Worm (Caenorhabditis elegans): ENCODE measurements around the gene col-170.

The col-170 gene

ce11 chrX:6357772-6358171, 26.3 kb downstream of the col-170 start, which contains the start of gene C03B1.10:
Gene C03B1.10, minus strand, starts transcription at chrX:6357872.
- TF ChIP-seq sdc-2 (tag; optimal IDR thresholded peaks at IDR 0.05) (no peak), madf-2 (tag; optimal IDR thresholded peaks at IDR 0.05) (no peak), ceh-14 (tag; optimal IDR thresholded peaks at IDR 0.05) (no peak), Y22D7AL.16 (tag; optimal IDR thresholded peaks at IDR 0.05) (no peak), pax-1 (tag; optimal IDR thresholded peaks at IDR 0.05) (no peak)

DNA sequence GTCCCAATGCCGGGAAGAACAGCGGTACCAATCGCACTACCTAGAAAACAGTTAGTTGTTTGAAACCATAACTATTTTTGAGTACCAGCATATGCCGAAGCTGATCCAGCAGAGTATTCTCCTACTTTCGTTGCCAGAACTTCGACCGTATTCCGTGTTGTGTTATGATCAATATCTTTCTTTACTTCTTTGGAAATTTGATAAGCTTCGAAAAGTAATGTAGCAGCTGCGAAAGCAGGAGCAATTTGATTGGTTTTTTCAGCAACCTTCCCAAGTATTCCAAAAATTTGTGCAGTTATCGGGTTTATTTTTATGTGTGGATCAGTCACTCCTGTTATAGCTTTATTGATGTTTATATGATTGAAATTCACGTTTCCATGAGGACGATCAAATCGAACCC, 28.6 kb downstream of the col-170 start:
- TF ChIP-seq npax-4 (tag; optimal IDR thresholded peaks at IDR 0.05) = no peak
- TF ChIP-seq ceh-6 (GFP tag; optimal IDR thresholded peaks at IDR 0.05) = no peak
- no peak for TF ChIP-seq F13H6.1 (tag; optimal IDR thresholded peaks at IDR 0.05)
- TF ChIP-seq pros-1 (tag; optimal IDR thresholded peaks at IDR 0.05) = no peak
- TF ChIP-seq tbx-2 (tag; optimal IDR thresholded peaks at IDR 0.05) = no peak

- TF ChIP-seq mec-3 (tag; optimal IDR thresholded peaks at IDR 0.05; ENCODE audit: borderline replicate concordance) (no peak), npax-4 (tag; optimal IDR thresholded peaks at IDR 0.05) (no peak), pag-3 (tag; optimal IDR thresholded peaks at IDR 0.05; ENCODE audit: borderline replicate concordance) (no peak), ceh-14 (tag; optimal IDR thresholded peaks at IDR 0.05) (no peak), pqm-1 (tag; optimal IDR thresholded peaks at IDR 0.05) (no peak), sdc-2 (tag; optimal IDR thresholded peaks at IDR 0.05) (no peak), ceh-34 (tag; optimal IDR thresholded peaks at IDR 0.05) (no peak), unc-3 (GFP tag; conservative IDR thresholded peaks at IDR 0.05) (no peak), unc-3 (tag; optimal IDR thresholded peaks at IDR 0.05) (no peak), ceh-2 (tag; optimal IDR thresholded peaks at IDR 0.05) (no peak), C08G9.2 (tag; optimal IDR thresholded peaks at IDR 0.05) (no peak), odd-2 (tag; optimal IDR thresholded peaks at IDR 0.05) (no peak), nfya-1 (tag; optimal IDR thresholded peaks at IDR 0.05) (no peak), pax-1 (tag; optimal IDR thresholded peaks at IDR 0.05) (no peak)
Observed at ce11 chrX:6360658-6361057, 29.1 kb downstream of the col-170 start, which contains the start of gene C03B1.14. Gene C03B1.14, minus strand, starts transcription at chrX:6360758.

ce11 chrX:6364196-6364595, 32.7 kb downstream of the col-170 start, which contains the start of gene C03B1.4:
Gene C03B1.4, plus strand, starts transcription at chrX:6364496.
- TF ChIP-seq madf-2 (tag; optimal IDR thresholded peaks at IDR 0.05) = no peak
- no peak for TF ChIP-seq tbx-2 (tag; optimal IDR thresholded peaks at IDR 0.05)
- no peak for TF ChIP-seq sox-4 (tag; optimal IDR thresholded peaks at IDR 0.05)
- TF ChIP-seq pros-1 (tag; optimal IDR thresholded peaks at IDR 0.05) = no peak
- no peak for TF ChIP-seq rnt-1 (tag; optimal IDR thresholded peaks at IDR 0.05)
- TF ChIP-seq ets-4 (tag; optimal IDR thresholded peaks at IDR 0.05) = no peak
- TF ChIP-seq sox-2 (GFP tag; IDR thresholded peaks at IDR 0.05) = no peak
- no peak for TF ChIP-seq odd-2 (tag; optimal IDR thresholded peaks at IDR 0.05)
- no peak for TF ChIP-seq K09A11.1 (tag; optimal IDR thresholded peaks at IDR 0.05; ENCODE audit: insufficient read depth)
- no peak for TF ChIP-seq lin-11 (tag; optimal IDR thresholded peaks at IDR 0.05)
- TF ChIP-seq hlh-13 (GFP tag; optimal IDR thresholded peaks at IDR 0.05) = no peak
- TF ChIP-seq ztf-16 (tag; optimal IDR thresholded peaks at IDR 0.05) = no peak
- no peak for TF ChIP-seq unc-55 (GFP tag; optimal IDR thresholded peaks at IDR 0.05)
- no peak for TF ChIP-seq che-1 (tag; optimal IDR thresholded peaks at IDR 0.05)
- no peak for TF ChIP-seq ceh-19 (GFP tag; optimal IDR thresholded peaks at IDR 0.05)
- TF ChIP-seq K02D7.2 (tag; optimal IDR thresholded peaks at IDR 0.05) = no peak
- no peak for TF ChIP-seq unc-3 (GFP tag; conservative IDR thresholded peaks at IDR 0.05)
- no peak for TF ChIP-seq unc-3 (tag; optimal IDR thresholded peaks at IDR 0.05)

DNA sequence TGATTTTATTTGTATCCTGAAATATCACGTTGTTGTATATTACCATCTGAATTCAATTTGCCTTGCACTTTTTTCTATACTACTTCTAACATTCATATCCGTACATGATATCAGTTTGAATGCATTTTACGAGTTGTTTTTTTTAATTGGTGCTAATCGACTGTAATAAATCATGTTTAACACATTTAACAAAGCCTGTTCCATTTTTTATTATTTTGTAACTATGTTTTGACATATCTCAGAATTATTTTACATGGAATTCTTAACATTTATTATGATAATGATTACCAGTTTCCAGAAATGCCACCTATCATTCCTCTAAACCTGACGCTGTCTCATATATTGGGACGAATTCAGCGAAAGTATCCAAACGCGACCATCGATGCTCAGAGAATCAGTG, 34.2 kb downstream of the col-170 start, which contains the start of gene C03B1.3:
TSS of gene C03B1.3 (plus strand) at position 301 of the 400 bp plus-strand sequence.
- TF ChIP-seq F13H6.1 (tag; optimal IDR thresholded peaks at IDR 0.05) = no peak
- TF ChIP-seq dve-1 (tag; optimal IDR thresholded peaks at IDR 0.05) = no peak
- TF ChIP-seq pqm-1 (tag; optimal IDR thresholded peaks at IDR 0.05) = no peak
- no peak for TF ChIP-seq ceh-34 (tag; optimal IDR thresholded peaks at IDR 0.05)
- no peak for TF ChIP-seq mec-3 (tag; optimal IDR thresholded peaks at IDR 0.05; ENCODE audit: borderline replicate concordance)
- TF ChIP-seq ref-2 (tag; optimal IDR thresholded peaks at IDR 0.05) = no peak
- no peak for TF ChIP-seq rnt-1 (tag; optimal IDR thresholded peaks at IDR 0.05)
- TF ChIP-seq ceh-6 (GFP tag; optimal IDR thresholded peaks at IDR 0.05) = no peak
- no peak for TF ChIP-seq ceh-31 (tag; optimal IDR thresholded peaks at IDR 0.05)
- no peak for TF ChIP-seq fkh-10 (GFP tag; optimal IDR thresholded peaks at IDR 0.05)
- TF ChIP-seq pros-1 (tag; optimal IDR thresholded peaks at IDR 0.05) = no peak
- no peak for TF ChIP-seq unc-42 (tag; optimal IDR thresholded peaks at IDR 0.05)
- TF ChIP-seq unc-3 (GFP tag; conservative IDR thresholded peaks at IDR 0.05) = no peak
- no peak for TF ChIP-seq unc-3 (tag; optimal IDR thresholded peaks at IDR 0.05)
- TF ChIP-seq odd-2 (tag; optimal IDR thresholded peaks at IDR 0.05) = no peak
